Worm (Caenorhabditis elegans): Measurements from ENCODE around the gene srd-36.

The srd-36 gene

DNA sequence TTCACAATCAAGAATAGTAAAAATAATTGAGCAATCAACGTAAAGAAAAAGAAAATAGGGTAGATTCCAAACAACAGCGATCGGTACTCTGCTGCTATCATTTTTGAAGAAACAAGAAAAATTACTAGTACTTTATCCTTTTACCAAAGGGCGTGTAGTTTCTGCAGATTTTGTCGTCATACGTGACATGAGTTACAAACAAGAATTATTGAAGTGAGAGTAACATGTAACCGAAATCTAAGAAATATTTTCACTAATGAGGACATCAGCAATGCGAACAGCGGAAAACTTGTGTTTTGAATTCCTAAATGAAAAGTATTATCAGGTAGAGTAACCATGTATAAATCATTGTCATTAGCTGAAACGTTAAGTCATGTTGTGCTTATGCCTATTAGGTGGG lies at the start of gene srd-36:
Gene srd-36, minus strand, starts transcription at position 101 of the 400 bp plus-strand sequence.
- TF ChIP-seq med-1 (GFP tag; optimal IDR thresholded peaks at IDR 0.05; ENCODE audit: insufficient read depth) (no peak), flt-1 (GFP tag; IDR thresholded peaks at IDR 0.05) (no peak)

DNA sequence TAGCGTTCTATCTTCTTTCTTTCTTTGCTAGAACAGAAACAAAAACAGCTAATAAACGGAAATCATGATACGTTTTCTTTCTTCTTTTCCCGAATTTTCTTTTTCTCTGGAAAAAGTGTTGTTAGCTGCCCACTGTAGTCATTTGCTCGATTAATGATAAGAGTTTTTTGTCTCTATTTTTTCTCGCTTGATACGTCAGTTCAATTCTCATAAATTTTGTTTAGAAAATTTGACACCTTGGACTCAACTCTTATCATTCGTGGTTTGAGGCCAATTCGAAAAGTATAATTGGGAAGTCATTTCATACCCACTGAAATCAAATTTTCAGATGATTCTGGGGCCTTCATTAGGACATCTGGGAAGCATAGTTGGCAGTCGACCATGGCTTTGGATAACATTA lies 47.3 kb upstream of the srd-36 start:
- TF ChIP-seq klf-2 (GFP tag; conservative IDR thresholded peaks at IDR 0.05), result no peak
- TF ChIP-seq tab-1 (GFP tag; IDR thresholded peaks at IDR 0.05), result no peak
- no peak for TF ChIP-seq med-1 (GFP tag; optimal IDR thresholded peaks at IDR 0.05; ENCODE audit: insufficient read depth)
- no peak for TF ChIP-seq cog-1 (tag; optimal IDR thresholded peaks at IDR 0.05)
- no peak for TF ChIP-seq ref-1 (GFP tag; conservative IDR thresholded peaks at IDR 0.05)
- no peak for TF ChIP-seq T22C8.4 (GFP tag; IDR thresholded peaks at IDR 0.05)
- TF ChIP-seq ztf-29 (GFP tag; IDR thresholded peaks at IDR 0.05), result no peak
- TF ChIP-seq ztf-23 (GFP tag; IDR thresholded peaks at IDR 0.05), result no peak
- TF ChIP-seq flt-1 (GFP tag; IDR thresholded peaks at IDR 0.05), result no peak

- TF ChIP-seq ref-1 (GFP tag; conservative IDR thresholded peaks at IDR 0.05) (no peak), klf-2 (GFP tag; conservative IDR thresholded peaks at IDR 0.05) (no peak), T22C8.4 (GFP tag; IDR thresholded peaks at IDR 0.05) (no peak), flt-1 (GFP tag; IDR thresholded peaks at IDR 0.05) (no peak), ztf-29 (GFP tag; IDR thresholded peaks at IDR 0.05) (no peak), ztf-23 (GFP tag; IDR thresholded peaks at IDR 0.05) (no peak), med-1 (GFP tag; optimal IDR thresholded peaks at IDR 0.05; ENCODE audit: insufficient read depth) (no peak)
Observed at ce11 chrX:13340970-13341369, 46.4 kb upstream of the srd-36 start.

DNA sequence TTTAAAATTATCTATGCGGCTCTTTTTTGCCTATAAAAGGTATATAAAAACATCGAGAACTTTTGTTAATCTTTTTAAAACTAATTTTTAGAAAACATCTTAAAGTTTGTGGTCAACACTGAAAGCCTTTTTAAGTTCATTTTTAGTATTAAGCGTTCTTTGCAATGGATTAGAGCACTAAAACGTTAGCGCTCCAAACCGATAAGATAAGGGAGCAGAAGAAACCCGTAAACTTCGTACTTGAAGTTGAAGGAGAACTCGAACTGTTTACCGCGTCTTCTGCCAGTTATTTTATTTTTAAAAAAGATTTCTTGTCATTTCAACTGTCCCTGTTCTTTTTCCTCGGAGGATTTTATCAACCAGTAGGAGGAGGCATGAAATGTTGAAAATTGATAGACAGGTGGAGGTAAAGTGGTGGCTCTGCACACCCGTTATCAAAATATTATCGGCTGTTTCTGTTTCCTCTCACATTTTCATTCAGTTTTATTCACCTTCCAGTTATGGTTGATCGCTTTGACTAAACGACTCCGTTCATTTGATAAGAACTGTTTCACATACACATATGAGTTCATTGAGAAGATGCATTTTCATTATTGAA lies 44.6 kb upstream of the srd-36 start:
- TF ChIP-seq tab-1 (GFP tag; IDR thresholded peaks at IDR 0.05) (no peak), T22C8.4 (GFP tag; IDR thresholded peaks at IDR 0.05) (no peak), ztf-29 (GFP tag; IDR thresholded peaks at IDR 0.05) (no peak)

- TF ChIP-seq T22C8.4 (GFP tag; IDR thresholded peaks at IDR 0.05), result no peak
- TF ChIP-seq med-1 (GFP tag; optimal IDR thresholded peaks at IDR 0.05; ENCODE audit: insufficient read depth), result no peak
- TF ChIP-seq flt-1 (GFP tag; IDR thresholded peaks at IDR 0.05), result no peak
- no peak for TF ChIP-seq cog-1 (tag; optimal IDR thresholded peaks at IDR 0.05)
- TF ChIP-seq ztf-23 (GFP tag; IDR thresholded peaks at IDR 0.05), result no peak
- no peak for TF ChIP-seq ztf-29 (GFP tag; IDR thresholded peaks at IDR 0.05)
- no peak for TF ChIP-seq tab-1 (GFP tag; IDR thresholded peaks at IDR 0.05)
- no peak for TF ChIP-seq ref-1 (GFP tag; conservative IDR thresholded peaks at IDR 0.05)
- TF ChIP-seq klf-2 (GFP tag; conservative IDR thresholded peaks at IDR 0.05), result no peak
Observed at ce11 chrX:13337728-13338127, 43.2 kb upstream of the srd-36 start, which contains the start of gene ptr-24. Gene ptr-24, plus strand, starts transcription at chrX:13338028.

DNA sequence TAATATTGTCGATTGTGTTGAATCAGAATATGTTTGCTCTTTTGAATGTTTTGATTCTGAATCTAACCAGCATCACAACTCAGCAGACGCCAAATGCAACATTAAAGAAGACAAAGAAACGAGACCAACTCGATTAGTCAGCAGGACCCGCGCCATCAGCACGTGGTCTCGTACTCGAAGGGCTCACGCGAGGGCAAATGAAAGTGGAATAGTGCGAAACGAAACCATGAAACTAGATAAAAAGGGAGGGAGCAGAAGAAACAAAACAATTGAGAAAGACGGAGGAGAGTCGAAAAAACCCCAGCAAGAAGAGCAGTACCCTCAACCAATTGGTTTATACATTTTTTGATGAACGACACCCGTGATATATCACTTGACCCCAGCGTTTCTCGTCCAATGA lies 42.4 kb upstream of the srd-36 start:
- TF ChIP-seq klf-2 (GFP tag; conservative IDR thresholded peaks at IDR 0.05), result no peak
- TF ChIP-seq ztf-29 (GFP tag; IDR thresholded peaks at IDR 0.05), result no peak
- TF ChIP-seq ref-1 (GFP tag; conservative IDR thresholded peaks at IDR 0.05), result no peak
- no peak for TF ChIP-seq ztf-23 (GFP tag; IDR thresholded peaks at IDR 0.05)

- TF ChIP-seq flt-1 (GFP tag; IDR thresholded peaks at IDR 0.05), result no peak
- TF ChIP-seq ztf-29 (GFP tag; IDR thresholded peaks at IDR 0.05), result no peak
- TF ChIP-seq tab-1 (GFP tag; IDR thresholded peaks at IDR 0.05), result no peak
- no peak for TF ChIP-seq ref-1 (GFP tag; conservative IDR thresholded peaks at IDR 0.05)
- TF ChIP-seq cog-1 (tag; optimal IDR thresholded peaks at IDR 0.05), result no peak
- no peak for TF ChIP-seq med-1 (GFP tag; optimal IDR thresholded peaks at IDR 0.05; ENCODE audit: insufficient read depth)
- TF ChIP-seq T22C8.4 (GFP tag; IDR thresholded peaks at IDR 0.05), result no peak
- TF ChIP-seq klf-2 (GFP tag; conservative IDR thresholded peaks at IDR 0.05), result no peak
- no peak for TF ChIP-seq ztf-23 (GFP tag; IDR thresholded peaks at IDR 0.05)
Observed at ce11 chrX:13333835-13334234, 39.3 kb upstream of the srd-36 start, which contains the start of gene F46G10.4. Gene F46G10.4, plus strand, starts transcription at chrX:13334046.

DNA sequence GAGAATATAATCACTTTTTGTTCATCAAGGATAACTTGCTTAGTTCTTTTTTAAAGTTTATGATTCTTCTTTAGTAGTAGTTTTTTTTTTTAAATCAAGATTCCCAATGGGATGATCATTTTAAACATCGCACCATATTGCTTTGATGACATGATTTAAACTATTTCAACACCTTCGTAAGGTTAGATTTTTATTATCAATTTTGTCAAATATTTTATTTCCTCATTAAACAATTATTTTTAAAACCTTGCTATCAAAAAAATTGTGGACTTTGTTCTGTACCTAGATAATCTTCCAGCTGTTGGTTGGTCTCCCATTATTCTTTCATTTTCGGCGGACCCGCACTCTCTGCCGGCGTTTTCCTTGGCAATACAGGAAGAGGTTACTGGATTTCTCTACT lies 36.8 kb upstream of the srd-36 start, which contains the start of gene sir-2.3:
Gene sir-2.3, plus strand, starts transcription at position 301 of the 400 bp plus-strand sequence.
- TF ChIP-seq ztf-29 (GFP tag; IDR thresholded peaks at IDR 0.05) (no peak), T22C8.4 (GFP tag; IDR thresholded peaks at IDR 0.05) (no peak), tab-1 (GFP tag; IDR thresholded peaks at IDR 0.05) (no peak), klf-2 (GFP tag; conservative IDR thresholded peaks at IDR 0.05) (no peak), med-1 (GFP tag; optimal IDR thresholded peaks at IDR 0.05; ENCODE audit: insufficient read depth) (no peak)

ce11 chrX:13328868-13329267 lies 34.3 kb upstream of the srd-36 start:
- no peak for TF ChIP-seq tab-1 (GFP tag; IDR thresholded peaks at IDR 0.05)
- TF ChIP-seq T22C8.4 (GFP tag; IDR thresholded peaks at IDR 0.05), result no peak
- no peak for TF ChIP-seq ztf-29 (GFP tag; IDR thresholded peaks at IDR 0.05)
- no peak for TF ChIP-seq ztf-23 (GFP tag; IDR thresholded peaks at IDR 0.05)
- TF ChIP-seq ref-1 (GFP tag; conservative IDR thresholded peaks at IDR 0.05), result no peak
- no peak for TF ChIP-seq cog-1 (tag; optimal IDR thresholded peaks at IDR 0.05)
- TF ChIP-seq med-1 (GFP tag; optimal IDR thresholded peaks at IDR 0.05; ENCODE audit: insufficient read depth), result no peak
- TF ChIP-seq flt-1 (GFP tag; IDR thresholded peaks at IDR 0.05), result no peak

- TF ChIP-seq ztf-23 (GFP tag; IDR thresholded peaks at IDR 0.05) (no peak), ref-1 (GFP tag; conservative IDR thresholded peaks at IDR 0.05) (no peak), tab-1 (GFP tag; IDR thresholded peaks at IDR 0.05) (no peak), T22C8.4 (GFP tag; IDR thresholded peaks at IDR 0.05) (no peak), flt-1 (GFP tag; IDR thresholded peaks at IDR 0.05) (no peak), ztf-29 (GFP tag; IDR thresholded peaks at IDR 0.05) (no peak), cog-1 (tag; optimal IDR thresholded peaks at IDR 0.05) (no peak), klf-2 (GFP tag; conservative IDR thresholded peaks at IDR 0.05) (no peak), med-1 (GFP tag; optimal IDR thresholded peaks at IDR 0.05; ENCODE audit: insufficient read depth) (no peak)
Observed at ce11 chrX:13328034-13328433, 33.5 kb upstream of the srd-36 start, which contains the start of gene sir-2.2. Gene sir-2.2, plus strand, starts transcription at chrX:13328067.

Data from whole organism, midembryonic.